Fruit fly (Drosophila melanogaster): ENCODE data around the gene CG13634.

DNA sequence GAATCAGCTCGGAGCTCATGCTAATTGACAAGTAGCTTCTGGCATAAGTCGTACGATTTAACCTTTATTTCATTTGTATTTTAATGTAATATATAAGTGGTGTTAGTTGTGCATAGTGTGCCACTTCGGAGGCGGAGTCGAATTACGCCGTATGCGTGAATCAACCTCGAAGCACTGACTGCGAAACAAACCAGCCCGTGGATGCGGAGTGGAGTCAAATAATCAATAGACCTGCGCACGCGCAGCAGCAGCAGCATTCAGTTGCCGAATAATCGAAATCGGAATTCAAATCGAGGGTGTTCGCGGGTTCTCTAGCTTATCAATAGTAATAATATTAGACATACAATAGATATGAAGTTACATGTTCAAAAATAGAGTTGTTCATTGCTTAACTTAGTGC lies 38.3 kb upstream of the CG13634 start, which contains the start of gene RabX4:
- TF ChIP-seq Clk (GFP tag; optimal IDR thresholded peaks at IDR 0.05) (no peak), CG12768 (GFP tag; optimal IDR thresholded peaks at IDR 0.05) (no peak), bab1 (GFP tag; optimal IDR thresholded peaks at IDR 0.05) (no peak)
